Worm (Caenorhabditis elegans): ENCODE measurements around the gene ced-10.
A peak's percentile ranks its signal among the peaks of the same experiment; 100 is the strongest.

ced-10 gene

DNA sequence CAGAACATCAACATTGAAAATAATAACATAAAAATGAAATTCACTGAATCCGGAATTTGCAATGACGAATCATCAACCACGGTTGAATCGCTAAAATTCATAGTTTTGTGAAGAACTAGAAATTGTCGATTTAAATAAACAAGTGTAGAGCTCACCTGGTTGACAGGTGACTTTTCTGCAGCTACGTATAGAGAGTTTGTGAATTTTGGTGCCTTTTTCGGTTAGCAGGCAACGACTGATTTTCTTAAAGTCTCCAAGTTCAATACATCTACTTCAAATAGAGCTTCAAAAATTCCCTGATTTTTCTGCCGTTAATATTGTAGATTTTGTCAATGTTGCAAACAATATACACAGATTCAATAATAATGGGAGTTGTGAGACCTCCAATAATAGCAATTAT is 32.2 kb downstream of the ced-10 start, which contains the start of gene srz-69:
srz-69 (minus strand) TSS at position 101 of the 400 bp plus-strand sequence.
- no peak for TF ChIP-seq pqm-1 (tag; optimal IDR thresholded peaks at IDR 0.05)
- no peak for TF ChIP-seq ama-1 (optimal IDR thresholded peaks at IDR 0.05)
- no peak for TF ChIP-seq hlh-30 (tag; optimal IDR thresholded peaks at IDR 0.05; ENCODE audit: insufficient read depth)
- no peak for TF ChIP-seq spr-1 (tag; optimal IDR thresholded peaks at IDR 0.05)
- no peak for TF ChIP-seq gei-8 (GFP tag; optimal IDR thresholded peaks at IDR 0.05)
- TF ChIP-seq ceh-62 (tag; optimal IDR thresholded peaks at IDR 0.05) = no peak
- TF ChIP-seq fos-1 (tag; optimal IDR thresholded peaks at IDR 0.05) = no peak
- TF ChIP-seq dpl-1 (GFP tag; optimal IDR thresholded peaks at IDR 0.05) = no peak
- no peak for TF ChIP-seq ceh-20 (GFP tag; IDR thresholded peaks at IDR 0.05)
- no peak for TF ChIP-seq madf-5 (GFP tag; IDR thresholded peaks at IDR 0.05)

DNA sequence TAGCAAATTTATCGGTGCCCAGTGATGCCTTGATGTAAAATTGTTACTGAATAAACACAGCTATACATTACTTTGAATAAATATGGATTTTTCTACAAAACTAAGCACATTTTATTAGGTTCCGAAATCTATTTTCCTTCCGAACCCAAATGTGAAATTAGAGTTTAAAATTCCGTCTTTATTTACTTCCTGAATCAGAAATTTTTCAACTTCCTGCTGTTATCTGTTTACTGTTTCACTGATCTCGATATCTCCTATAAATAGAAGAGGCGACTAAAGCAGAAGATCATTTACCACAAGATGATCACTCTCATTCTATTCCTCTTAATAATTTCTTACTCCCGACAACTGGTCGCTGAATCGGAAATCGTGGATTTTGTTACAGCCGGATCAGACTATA is 39.6 kb downstream of the ced-10 start, which contains the start of gene F58E2.2:
F58E2.2 (plus strand) TSS at position 301 of the 400 bp plus-strand sequence.
- TF ChIP-seq ceh-44 (GFP tag; IDR thresholded peaks at IDR 0.05) (no peak), nhr-237 (tag; optimal IDR thresholded peaks at IDR 0.05) (no peak), zag-1 (tag; optimal IDR thresholded peaks at IDR 0.05) (no peak), dmd-8 (GFP tag; IDR thresholded peaks at IDR 0.05) (no peak), lir-3 (tag; optimal IDR thresholded peaks at IDR 0.05) (no peak), attf-4 (tag; optimal IDR thresholded peaks at IDR 0.05) (no peak), lin-13 (GFP tag; optimal IDR thresholded peaks at IDR 0.05) (no peak), ceh-62 (tag; optimal IDR thresholded peaks at IDR 0.05) (no peak), D1046.2 (GFP tag; IDR thresholded peaks at IDR 0.05) (no peak), hlh-11 (tag; optimal IDR thresholded peaks at IDR 0.05) (no peak), T26A8.4 (GFP tag; IDR thresholded peaks at IDR 0.05) (no peak)

DNA sequence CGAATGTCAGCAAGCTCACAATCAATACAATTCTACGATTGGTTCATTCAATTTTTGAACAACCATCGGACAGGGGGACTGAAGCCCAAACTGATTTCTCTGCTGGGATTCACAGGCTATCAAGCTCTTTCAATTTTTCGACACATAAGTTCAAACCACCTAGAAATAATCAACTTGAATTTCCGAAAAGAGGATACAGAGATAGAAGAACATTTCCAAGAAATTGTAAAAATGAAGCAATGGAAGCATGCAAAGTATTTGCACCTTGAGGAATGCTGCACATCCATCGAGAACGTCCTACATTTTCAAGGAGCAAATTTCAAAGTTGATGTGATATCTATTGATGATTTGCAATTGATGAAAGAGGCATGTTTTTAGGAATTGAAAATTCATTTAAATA is 41.6 kb downstream of the ced-10 start:
- TF ChIP-seq dpl-1 (GFP tag; optimal IDR thresholded peaks at IDR 0.05) = no peak
- TF ChIP-seq unc-62 (GFP tag; optimal IDR thresholded peaks at IDR 0.05 in 1 of 2) = peak in 1 of 2 experiments; percentile 91
- TF ChIP-seq unc-62 (tag; optimal IDR thresholded peaks at IDR 0.05) = no peak

DNA sequence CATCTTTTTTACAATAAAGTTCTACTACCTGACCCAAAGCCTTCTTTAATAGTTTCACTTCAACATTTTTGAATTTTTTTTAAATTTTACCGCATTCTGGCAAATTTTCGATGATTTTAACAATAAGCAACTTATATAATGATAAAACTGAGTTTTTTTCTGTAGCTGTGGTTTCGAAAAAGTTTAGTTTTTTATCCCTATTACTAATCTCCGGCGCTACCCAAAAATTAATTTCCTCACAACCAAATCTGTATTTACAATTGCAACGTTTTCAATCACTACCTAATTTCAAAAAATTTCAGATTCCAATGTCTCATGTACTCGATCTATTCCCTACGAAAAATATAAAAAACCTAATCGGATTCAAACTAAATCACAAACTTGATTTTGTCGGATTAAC is 42.2 kb downstream of the ced-10 start, which contains the start of gene F58E2.3:
F58E2.3 (plus strand) TSS at position 301 of the 400 bp plus-strand sequence.
- TF ChIP-seq nhr-10 (tag; optimal IDR thresholded peaks at IDR 0.05) (no peak), dmd-6 (GFP tag; IDR thresholded peaks at IDR 0.05) (no peak), lir-3 (tag; optimal IDR thresholded peaks at IDR 0.05) (no peak), zfp-2 (tag; optimal IDR thresholded peaks at IDR 0.05) (no peak), mep-1 (tag; optimal IDR thresholded peaks at IDR 0.05) (no peak), zfp-3 (GFP tag; conservative IDR thresholded peaks at IDR 0.05) (no peak), ces-1 (GFP tag; optimal IDR thresholded peaks at IDR 0.05) (no peak), daf-19 (GFP tag; conservative IDR thresholded peaks at IDR 0.05) (no peak), dmd-9 (GFP tag; IDR thresholded peaks at IDR 0.05) (no peak), duxl-1 (tag; optimal IDR thresholded peaks at IDR 0.05; ENCODE audit: poor library complexity) (no peak), arid-1 (GFP tag; conservative IDR thresholded peaks at IDR 0.05) (no peak), ztf-7 (tag; optimal IDR thresholded peaks at IDR 0.05) (no peak), lin-39 (tag; optimal IDR thresholded peaks at IDR 0.05) (no peak), ama-1 (optimal IDR thresholded peaks at IDR 0.05) (no peak), spr-3 (GFP tag; optimal IDR thresholded peaks at IDR 0.05) (no peak), fkh-10 (GFP tag; optimal IDR thresholded peaks at IDR 0.05) (no peak), F49E8.2 (tag; optimal IDR thresholded peaks at IDR 0.05; ENCODE audit: borderline replicate concordance) (no peak), ZK337.2 (GFP tag; IDR thresholded peaks at IDR 0.05) (no peak)
